Worm (Caenorhabditis elegans) whole organism, L1 larva: ENCODE results near the gene ced-9.

Experiments used
- C34B4.2 ChIP-seq: sonication (generic microtip); optimal IDR thresholded peaks from 2 replicates; lab custom pipeline; 2017; ENCODE audit warnings: mild to moderate bottlenecking, missing genetic modification characterization, missing compliant biosample characterization
- Y116A8C.19 ChIP-seq: sonication (generic microtip); optimal IDR thresholded peaks from 2 replicates; lab custom pipeline; 2016; ENCODE audit warnings: missing compliant biosample characterization, missing genetic modification characterization, borderline replicate concordance
- aha-1 ChIP-seq: fragments of 150-350 bp; optimal IDR thresholded peaks from 2 replicates; lab custom pipeline; 2014; ENCODE audit warnings: missing biosample characterization, missing genetic modification characterization
- ama-1 ChIP-seq: fragments of 150-350 bp; optimal IDR thresholded peaks from 2 replicates; lab custom pipeline; 2014
- blmp-1 ChIP-seq: fragments of 150-350 bp; optimal IDR thresholded peaks from 2 replicates; lab custom pipeline; 2014; ENCODE audit warnings: missing biosample characterization, missing genetic modification characterization
- ceh-63 ChIP-seq: fragments of 200-800 bp; sonication (Bioruptor generic); optimal IDR thresholded peaks from 2 replicates; lab custom pipeline; 2018; ENCODE audit warnings: mild to moderate bottlenecking, missing genetic modification characterization, missing compliant biosample characterization
- ceh-8 ChIP-seq: fragments of 200-800 bp; sonication (Bioruptor generic); optimal IDR thresholded peaks from 2 replicates; lab custom pipeline; 2018; ENCODE audit warnings: mild to moderate bottlenecking, missing genetic modification characterization, moderate library complexity, missing compliant biosample characterization
- ceh-90 ChIP-seq: sonication (generic microtip); optimal IDR thresholded peaks from 2 replicates; lab custom pipeline; 2016; ENCODE audit warnings: missing genetic modification characterization, missing compliant biosample characterization
- ces-1 ChIP-seq: fragments of 150-350 bp; optimal IDR thresholded peaks from 2 replicates; lab custom pipeline; 2014; ENCODE audit warnings: missing biosample characterization, missing genetic modification reagents, missing genetic modification characterization
- dpl-1 ChIP-seq, 3 experiments: fragments of 150-350 bp in 2 of 3; sonication (generic microtip) in 1 of 3; optimal IDR thresholded peaks; 2 replicates each; lab custom pipeline; 2014 to 2017; ENCODE audit warnings: missing biosample characterization in 3 of 3, missing genetic modification characterization in 3 of 3, missing genetic modification reagents in 3 of 3
- efl-1 ChIP-seq, 4 experiments: fragments of 150-350 bp; optimal IDR thresholded peaks in 3 of 4; peaks in 1 of 4; 1 replicate in 1 of 4; 2 replicates in 3 of 4; lab custom pipeline; 2014; ENCODE audit warnings: missing biosample characterization in 2 of 4, missing genetic modification characterization in 2 of 4, missing genetic modification reagents in 2 of 4
- efl-3 ChIP-seq: fragments of 200-800 bp; sonication (Bioruptor generic); optimal IDR thresholded peaks from 2 replicates; lab custom pipeline; 2018; ENCODE audit warnings: mild to moderate bottlenecking, missing genetic modification characterization, missing compliant biosample characterization
- egl-27 ChIP-seq, 2 experiments: fragments of 150-350 bp in 1 of 2; sonication (generic microtip); optimal IDR thresholded peaks; 3 replicates each; lab custom pipeline; 2017 to 2018; ENCODE audit warnings: missing biosample characterization in 2 of 2, missing genetic modification characterization in 2 of 2, missing genetic modification reagents in 2 of 2
- elt-2 ChIP-seq: sonication (generic microtip); optimal IDR thresholded peaks from 2 replicates; lab custom pipeline; 2016; ENCODE audit warnings: missing genetic modification characterization, mild to moderate bottlenecking, inconsistent platforms, missing compliant biosample characterization, missing genetic modification reagents
- elt-3 ChIP-seq, 6 experiments: fragments of 150-350 bp in 1 of 6; sonication (generic microtip); optimal IDR thresholded peaks; 2 replicates each; lab custom pipeline; 2017 to 2018; ENCODE audit warnings: missing biosample characterization in 6 of 6, missing genetic modification characterization in 6 of 6, inconsistent platforms in 1 of 6
- fkh-8 ChIP-seq: sonication (generic microtip); optimal IDR thresholded peaks from 2 replicates; lab custom pipeline; 2016; ENCODE audit warnings: mild to moderate bottlenecking, missing genetic modification characterization, missing compliant biosample characterization
- fos-1 ChIP-seq: fragments of 150-350 bp; optimal IDR thresholded peaks from 2 replicates; lab custom pipeline; 2014; ENCODE audit warnings: missing biosample characterization, missing genetic modification characterization
- grh-1 ChIP-seq: fragments of 200-800 bp; sonication (Bioruptor generic); IDR thresholded peaks from 2 replicates; pipeline ENCODE4 v1.3.6; 2022; ENCODE audit warnings: missing genetic modification reagents, missing genetic modification characterization, missing compliant biosample characterization
- hlh-17 ChIP-seq: fragments of 200-800 bp; sonication (Bioruptor generic); optimal IDR thresholded peaks from 2 replicates; lab custom pipeline; 2018; ENCODE audit warnings: missing genetic modification characterization, mild to moderate bottlenecking, missing compliant biosample characterization, moderate library complexity, borderline replicate concordance
- hpl-2 ChIP-seq: fragments of 150-350 bp; optimal IDR thresholded peaks from 2 replicates; lab custom pipeline; 2014; ENCODE audit warnings: missing biosample characterization, missing genetic modification reagents, missing genetic modification characterization
- irx-1 ChIP-seq: sonication (generic microtip); optimal IDR thresholded peaks from 2 replicates; lab custom pipeline; 2016; ENCODE audit warnings: missing genetic modification characterization, missing compliant biosample characterization
- jun-1 ChIP-seq: fragments of 150-350 bp; optimal IDR thresholded peaks from 2 replicates; lab custom pipeline; 2014; ENCODE audit warnings: missing biosample characterization, missing genetic modification reagents, missing genetic modification characterization
- lin-14 ChIP-seq: fragments of 200-800 bp; sonication (Bioruptor generic); optimal IDR thresholded peaks from 2 replicates; lab custom pipeline; 2018; ENCODE audit warnings: mild to moderate bottlenecking, missing genetic modification characterization, moderate library complexity, missing compliant biosample characterization
- lin-35 ChIP-seq, 2 experiments: fragments of 150-350 bp; optimal IDR thresholded peaks; 2 replicates each; lab custom pipeline; 2014; ENCODE audit warnings: missing biosample characterization in 2 of 2, missing genetic modification characterization in 2 of 2, missing genetic modification reagents in 2 of 2
- lsy-2 ChIP-seq, 2 experiments: fragments of 150-350 bp; optimal IDR thresholded peaks; 2 replicates each; lab custom pipeline; 2014; ENCODE audit warnings: missing biosample characterization in 2 of 2, missing genetic modification characterization in 2 of 2
- mef-2 ChIP-seq: fragments of 150-350 bp; optimal IDR thresholded peaks from 2 replicates; lab custom pipeline; 2014; ENCODE audit warnings: missing biosample characterization, missing genetic modification characterization
- mep-1 ChIP-seq: fragments of 150-350 bp; optimal IDR thresholded peaks from 2 replicates; lab custom pipeline; 2014; ENCODE audit warnings: missing biosample characterization, missing genetic modification characterization
- nhr-11 ChIP-seq: fragments of 150-350 bp; optimal IDR thresholded peaks from 2 replicates; lab custom pipeline; 2014; ENCODE audit warnings: missing biosample characterization, missing genetic modification characterization
- nhr-12 ChIP-seq: sonication (generic microtip); optimal IDR thresholded peaks from 2 replicates; lab custom pipeline; 2017; ENCODE audit warnings: missing biosample characterization, missing genetic modification characterization
- nhr-20 ChIP-seq: sonication (generic microtip); optimal IDR thresholded peaks from 2 replicates; lab custom pipeline; 2016; ENCODE audit warnings: mild to moderate bottlenecking, missing genetic modification characterization, missing compliant biosample characterization
- nhr-28 ChIP-seq: fragments of 150-350 bp; optimal IDR thresholded peaks from 2 replicates; lab custom pipeline; 2014; ENCODE audit warnings: missing biosample characterization, missing genetic modification characterization
- nhr-47 ChIP-seq: sonication (generic microtip); optimal IDR thresholded peaks from 2 replicates; lab custom pipeline; 2016; ENCODE audit warnings: mild to moderate bottlenecking, missing genetic modification characterization, moderate library complexity, missing compliant biosample characterization
- nhr-71 ChIP-seq: sonication (generic microtip); optimal IDR thresholded peaks from 2 replicates; lab custom pipeline; 2016; ENCODE audit warnings: mild to moderate bottlenecking, missing genetic modification characterization, moderate library complexity, missing compliant biosample characterization
- nhr-85 ChIP-seq: sonication (generic microtip); peaks from one replicate; lab custom pipeline; 2016; ENCODE audit warnings: missing genetic modification characterization, inconsistent platforms, missing compliant biosample characterization
- nhr-90 ChIP-seq: sonication (generic microtip); optimal IDR thresholded peaks from 2 replicates; lab custom pipeline; 2016; ENCODE audit warnings: mild to moderate bottlenecking, missing genetic modification characterization, missing compliant biosample characterization; ENCODE audit not compliant: poor library complexity
- pax-3 ChIP-seq: fragments of 200-800 bp; sonication (Bioruptor generic); optimal IDR thresholded peaks from 2 replicates; lab custom pipeline; 2018; ENCODE audit warnings: mild to moderate bottlenecking, missing genetic modification characterization, moderate library complexity, missing compliant biosample characterization
- pqm-1 ChIP-seq: sonication (generic microtip); optimal IDR thresholded peaks from 3 replicates; lab custom pipeline; 2017; ENCODE audit warnings: missing biosample characterization, missing genetic modification characterization
- rnt-1 ChIP-seq: sonication (generic microtip); optimal IDR thresholded peaks from 2 replicates; lab custom pipeline; 2016; ENCODE audit warnings: mild to moderate bottlenecking, missing genetic modification characterization, moderate library complexity, missing compliant biosample characterization
- skn-1 ChIP-seq: fragments of 150-350 bp; optimal IDR thresholded peaks from 2 replicates; lab custom pipeline; 2014; ENCODE audit warnings: missing biosample characterization, missing genetic modification characterization
- snu-23 ChIP-seq: sonication (generic microtip); optimal IDR thresholded peaks from 2 replicates; lab custom pipeline; 2016; ENCODE audit warnings: missing genetic modification characterization, missing compliant biosample characterization
- sox-4 ChIP-seq: sonication (generic microtip); optimal IDR thresholded peaks from 2 replicates; lab custom pipeline; 2016; ENCODE audit warnings: missing genetic modification characterization, missing compliant biosample characterization
- sptf-1 ChIP-seq: fragments of 150-350 bp; optimal IDR thresholded peaks from 2 replicates; lab custom pipeline; 2014; ENCODE audit warnings: missing biosample characterization, missing genetic modification characterization
- swsn-7 ChIP-seq: sonication (generic microtip); optimal IDR thresholded peaks from 2 replicates; lab custom pipeline; 2016; ENCODE audit warnings: missing genetic modification characterization, missing compliant biosample characterization
- unc-30 ChIP-seq: sonication (generic microtip); optimal IDR thresholded peaks from 2 replicates; lab custom pipeline; 2017; ENCODE audit warnings: missing biosample characterization, missing genetic modification characterization
- vab-15 ChIP-seq: sonication (generic microtip); optimal IDR thresholded peaks from 2 replicates; lab custom pipeline; 2017; ENCODE audit warnings: missing genotype, mild to moderate bottlenecking, missing genetic modification characterization, missing compliant biosample characterization
- zag-1 ChIP-seq: fragments of 150-350 bp; optimal IDR thresholded peaks from 2 replicates; lab custom pipeline; 2014; ENCODE audit warnings: missing biosample characterization, missing genetic modification characterization
- zip-4 ChIP-seq: fragments of 200-800 bp; sonication (Bioruptor generic); optimal IDR thresholded peaks from 2 replicates; lab custom pipeline; 2018; ENCODE audit warnings: mild to moderate bottlenecking, missing genetic modification characterization, moderate library complexity, missing compliant biosample characterization
- ztf-11 ChIP-seq, 2 experiments: sonication (generic microtip); optimal IDR thresholded peaks; 2 replicates each; lab custom pipeline; 2016 to 2017; ENCODE audit warnings: missing genetic modification characterization in 2 of 2, missing biosample characterization in 1 of 2, missing compliant biosample characterization in 1 of 2
- ztf-4 ChIP-seq: fragments of 150-350 bp; optimal IDR thresholded peaks from 2 replicates; lab custom pipeline; 2014; ENCODE audit warnings: missing biosample characterization, missing genetic modification characterization

ced-9 gene

DNA sequence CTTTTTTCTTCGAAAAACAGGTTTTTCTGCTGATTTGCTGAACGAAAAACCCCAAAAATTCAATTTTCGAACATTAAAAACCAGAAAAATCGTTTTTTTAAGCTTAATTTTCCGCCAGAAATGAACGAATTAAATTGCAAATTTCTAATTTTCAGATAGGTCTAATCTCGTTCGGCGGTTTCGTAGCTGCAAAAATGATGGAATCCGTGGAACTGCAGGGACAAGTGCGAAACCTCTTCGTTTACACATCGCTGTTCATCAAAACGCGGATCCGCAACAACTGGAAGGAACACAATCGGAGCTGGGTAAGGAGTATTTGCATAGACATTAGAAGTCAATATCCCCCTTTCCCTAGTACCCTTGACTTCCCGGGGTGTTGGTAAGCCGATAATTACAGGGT, 1.1 kb downstream of the ced-9 start:
- TF ChIP-seq ceh-8 (GFP tag; lab: Kevin White, UChicago): no peak
- TF ChIP-seq aha-1 (tag; lab: Kevin White, UChicago): no peak
- no peak for TF ChIP-seq hpl-2
- TF ChIP-seq sptf-1 (tag; lab: Kevin White, UChicago): no peak
- TF ChIP-seq fos-1 (tag; lab: Kevin White, UChicago): no peak
- TF ChIP-seq mef-2: no peak
- no peak for TF ChIP-seq unc-30 (tag; lab: Kevin White, UChicago)
- no peak for TF ChIP-seq pqm-1 (tag; lab: Kevin White, UChicago)
- TF ChIP-seq, all 84 proteins: peak for 0

ce11 chrIII:10337508-10338166, 2.7 kb downstream of the ced-9 start, which contains the start of gene ttr-15:
ttr-15 (plus strand) TSS chrIII:10337847.
- TF ChIP-seq ztf-11 (tag; optimal IDR thresholded peaks at IDR 0.05; lab: Kevin White, UChicago): no peak
- TF ChIP-seq elt-2 (tag; lab: Kevin White, UChicago): no peak
- TF ChIP-seq zag-1 (tag; lab: Kevin White, UChicago): no peak
- no peak for TF ChIP-seq Y116A8C.19
- TF ChIP-seq blmp-1: peak; percentile 65
- TF ChIP-seq efl-1 (optimal IDR thresholded peaks at IDR 0.05; lab: Kevin White, UChicago): peak in 1 of 2 experiments; percentile 12
- TF ChIP-seq efl-1 (GFP tag; optimal IDR thresholded peaks at IDR 0.05 in 1 of 2; lab: Kevin White, UChicago): peak in 1 of 2 experiments; percentile 92
- no peak for TF ChIP-seq hlh-17 (GFP tag; lab: Kevin White, UChicago)
- TF ChIP-seq ceh-63: no peak
- TF ChIP-seq mep-1 (tag; lab: Kevin White, UChicago): peak; percentile 41
- peak; percentile 44 for TF ChIP-seq ama-1 (lab: Kevin White, UChicago)
- TF ChIP-seq jun-1 (tag; lab: Kevin White, UChicago): no peak
- TF ChIP-seq nhr-47 (tag; lab: Kevin White, UChicago): peak; percentile 11
- no peak for TF ChIP-seq skn-1 (tag; lab: Kevin White, UChicago)
- TF ChIP-seq C34B4.2 (tag; lab: Kevin White, UChicago): no peak
- peak; percentile 38 for TF ChIP-seq nhr-90 (tag; lab: Kevin White, UChicago)
- no peak for TF ChIP-seq pax-3 (tag; lab: Kevin White, UChicago)
- TF ChIP-seq nhr-20 (tag; lab: Kevin White, UChicago): peak; percentile 63
- TF ChIP-seq ceh-90 (tag; lab: Kevin White, UChicago): no peak
- peak; percentile 35; the same call in 1 of the 2 replicates for TF ChIP-seq grh-1 (GFP tag; lab: Robert Waterston, UW)
- TF ChIP-seq lin-35 (GFP tag; optimal IDR thresholded peaks at IDR 0.05; lab: Kevin White, UChicago): peak in 1 of 2 experiments; percentile 12
- TF ChIP-seq vab-15: no peak
- peak in 1 of 2 experiments; percentile 21 for TF ChIP-seq lsy-2 (tag; optimal IDR thresholded peaks at IDR 0.05; lab: Kevin White, UChicago)
- TF ChIP-seq nhr-12 (tag; lab: Kevin White, UChicago): no peak
- no peak for TF ChIP-seq ces-1 (GFP tag; lab: Kevin White, UChicago)
- no peak for TF ChIP-seq zip-4
- TF ChIP-seq irx-1: peak; percentile 26
- peak; percentile 96 for TF ChIP-seq nhr-85 (tag; lab: Kevin White, UChicago)
- TF ChIP-seq fkh-8 (tag; lab: Kevin White, UChicago): no peak
- TF ChIP-seq swsn-7: no peak
- TF ChIP-seq efl-3: no peak
- TF ChIP-seq unc-30 (tag; lab: Kevin White, UChicago): no peak
- no peak for TF ChIP-seq egl-27 (tag; optimal IDR thresholded peaks at IDR 0.05; lab: Kevin White, UChicago)
- TF ChIP-seq sox-4 (tag; lab: Kevin White, UChicago): no peak
- TF ChIP-seq rnt-1 (tag; lab: Kevin White, UChicago): no peak
- TF ChIP-seq nhr-28 (tag; lab: Kevin White, UChicago): no peak
- TF ChIP-seq nhr-71 (tag; lab: Kevin White, UChicago): peak; percentile 60
- TF ChIP-seq snu-23 (GFP tag; lab: Kevin White, UChicago): peak; percentile 36
- no peak for TF ChIP-seq dpl-1 (GFP tag; optimal IDR thresholded peaks at IDR 0.05; lab: Kevin White, UChicago)
- no peak for TF ChIP-seq hpl-2
- TF ChIP-seq fos-1 (tag; lab: Kevin White, UChicago): peak; percentile 13
- TF ChIP-seq ztf-4 (tag; lab: Kevin White, UChicago): no peak
- TF ChIP-seq lin-14 (GFP tag; lab: Kevin White, UChicago): peak; percentile 77
- no peak for TF ChIP-seq nhr-11
- TF ChIP-seq elt-3 (tag; optimal IDR thresholded peaks at IDR 0.05; lab: Kevin White, UChicago): peak in 3 of 6 experiments; percentile 36 to 67 (median 48)
